Worm (Caenorhabditis elegans) whole organism, mixed stage, embryonic: ENCODE measurements around the gene aqp-1.

ENCODE experiments used
- bed-3 ChIP-seq: fragments of 200-800 bp; sonication (Bioruptor generic); optimal IDR thresholded peaks from 3 replicates; lab custom pipeline; 2018; ENCODE audit warnings: mild to moderate bottlenecking, missing genetic modification characterization, moderate library complexity, missing compliant biosample characterization
- blmp-1 ChIP-seq: fragments of 150-350 bp; optimal IDR thresholded peaks from 2 replicates; lab custom pipeline; 2014; ENCODE audit warnings: missing biosample characterization, missing genetic modification characterization
- ceh-39 ChIP-seq: fragments of 150-350 bp; optimal IDR thresholded peaks from 2 replicates; lab custom pipeline; 2014; ENCODE audit warnings: missing biosample characterization, missing genetic modification characterization
- ceh-43 ChIP-seq: fragments of 200-800 bp; sonication (Bioruptor generic); optimal IDR thresholded peaks from 2 replicates; lab custom pipeline; 2018; ENCODE audit warnings: mild to moderate bottlenecking, missing genetic modification characterization, moderate library complexity, missing compliant biosample characterization
- ces-1 ChIP-seq: fragments of 150-350 bp; optimal IDR thresholded peaks from 2 replicates; lab custom pipeline; 2014; ENCODE audit warnings: missing biosample characterization, missing genetic modification reagents, missing genetic modification characterization
- cnd-1 ChIP-seq: fragments of 200-800 bp; sonication (Bioruptor generic); optimal IDR thresholded peaks from 2 replicates; lab custom pipeline; 2018; ENCODE audit warnings: mild to moderate bottlenecking, missing genetic modification characterization, missing compliant biosample characterization
- drap-1 ChIP-seq: fragments of 200-800 bp; sonication (Bioruptor generic); optimal IDR thresholded peaks from 3 replicates; lab custom pipeline; 2018; ENCODE audit warnings: mild to moderate bottlenecking, missing genetic modification characterization, missing compliant biosample characterization
- elt-1 ChIP-seq: sonication (generic microtip); optimal IDR thresholded peaks from 2 replicates; lab custom pipeline; 2017; ENCODE audit warnings: missing genetic modification characterization, mild to moderate bottlenecking, missing compliant biosample characterization, antibody characterized with exemption, moderate library complexity, borderline replicate concordance; ENCODE audit not compliant: insufficient read depth
- elt-3 ChIP-seq: fragments of 150-350 bp; optimal IDR thresholded peaks from 2 replicates; lab custom pipeline; 2014; ENCODE audit warnings: missing biosample characterization, missing genetic modification characterization
- flh-1 ChIP-seq: fragments of 200-800 bp; sonication (Bioruptor generic); optimal IDR thresholded peaks from 2 replicates; lab custom pipeline; 2018; ENCODE audit warnings: mild to moderate bottlenecking, missing genetic modification characterization, moderate library complexity, missing compliant biosample characterization
- ham-2 ChIP-seq: fragments of 200-800 bp; sonication (Bioruptor generic); optimal IDR thresholded peaks from 2 replicates; lab custom pipeline; 2018; ENCODE audit warnings: mild to moderate bottlenecking, missing genetic modification characterization, missing compliant biosample characterization
- hlh-1 ChIP-seq: fragments of 150-350 bp; optimal IDR thresholded peaks from 2 replicates; lab custom pipeline; 2014; ENCODE audit warnings: missing biosample characterization, missing genetic modification reagents, missing genetic modification characterization
- lin-13 ChIP-seq: fragments of 150-350 bp; optimal IDR thresholded peaks from 2 replicates; lab custom pipeline; 2014; ENCODE audit warnings: missing biosample characterization, missing genetic modification characterization
- lin-32 ChIP-seq: fragments of 200-800 bp; sonication (Bioruptor generic); optimal IDR thresholded peaks from 2 replicates; lab custom pipeline; 2018; ENCODE audit warnings: mild to moderate bottlenecking, missing genetic modification characterization, missing compliant biosample characterization
- lsy-2 ChIP-seq: fragments of 150-350 bp; optimal IDR thresholded peaks from 2 replicates; lab custom pipeline; 2014; ENCODE audit warnings: missing biosample characterization, missing genetic modification characterization
- mab-5 ChIP-seq: fragments of 150-350 bp; optimal IDR thresholded peaks from 2 replicates; lab custom pipeline; 2014; ENCODE audit warnings: missing biosample characterization, missing genetic modification characterization
- mep-1 ChIP-seq: fragments of 150-350 bp; optimal IDR thresholded peaks from 2 replicates; lab custom pipeline; 2017; ENCODE audit warnings: missing biosample characterization, missing genetic modification reagents, missing genetic modification characterization, inconsistent platforms
- mls-2 ChIP-seq: sonication (generic microtip); optimal IDR thresholded peaks from 2 replicates; lab custom pipeline; 2016; ENCODE audit warnings: mild to moderate bottlenecking, missing genetic modification characterization, moderate library complexity, missing compliant biosample characterization
- nhr-12 ChIP-seq: fragments of 150-350 bp; optimal IDR thresholded peaks from 2 replicates; lab custom pipeline; 2014; ENCODE audit warnings: missing biosample characterization, missing genetic modification characterization
- nhr-2 ChIP-seq: fragments of 150-350 bp; optimal IDR thresholded peaks from 2 replicates; lab custom pipeline; 2014; ENCODE audit warnings: missing biosample characterization, missing genetic modification characterization
- nhr-237 ChIP-seq: fragments of 150-350 bp; optimal IDR thresholded peaks from 2 replicates; lab custom pipeline; 2014; ENCODE audit warnings: missing biosample characterization, missing genetic modification characterization
- nhr-28 ChIP-seq: fragments of 150-350 bp; optimal IDR thresholded peaks from 2 replicates; lab custom pipeline; 2014; ENCODE audit warnings: missing biosample characterization, missing genetic modification characterization
- nhr-76 ChIP-seq: sonication (generic microtip); optimal IDR thresholded peaks from 2 replicates; lab custom pipeline; 2017; ENCODE audit warnings: missing biosample characterization, missing genetic modification characterization
- sem-2 ChIP-seq: fragments of 200-800 bp; sonication (Bioruptor generic); optimal IDR thresholded peaks from 2 replicates; lab custom pipeline; 2018; ENCODE audit warnings: mild to moderate bottlenecking, missing genetic modification characterization, missing compliant biosample characterization
- sptf-1 ChIP-seq: sonication (generic microtip); optimal IDR thresholded peaks from 2 replicates; lab custom pipeline; 2017; ENCODE audit warnings: mild to moderate bottlenecking, missing genetic modification characterization, moderate library complexity, missing compliant biosample characterization
- tbx-8 ChIP-seq: fragments of 200-800 bp; sonication (Bioruptor generic); optimal IDR thresholded peaks from 2 replicates; lab custom pipeline; 2018; ENCODE audit warnings: mild to moderate bottlenecking, missing genetic modification characterization, moderate library complexity, missing compliant biosample characterization
- unc-120 ChIP-seq: sonication (generic microtip); optimal IDR thresholded peaks from 2 replicates; lab custom pipeline; 2017; ENCODE audit warnings: missing genetic modification characterization, missing compliant biosample characterization; ENCODE audit not compliant: poor library complexity, severe bottlenecking
- unc-39 ChIP-seq: fragments of 150-350 bp; optimal IDR thresholded peaks from 2 replicates; lab custom pipeline; 2014; ENCODE audit warnings: missing biosample characterization, missing genetic modification characterization
- unc-62 ChIP-seq: fragments of 150-350 bp; optimal IDR thresholded peaks from 2 replicates; lab custom pipeline; 2014; ENCODE audit warnings: missing biosample characterization, missing genetic modification reagents, missing genetic modification characterization
- zip-8 ChIP-seq: fragments of 150-350 bp; optimal IDR thresholded peaks from 2 replicates; lab custom pipeline; 2014; ENCODE audit warnings: missing biosample characterization, missing genetic modification characterization
- ztf-11 ChIP-seq: fragments of 150-350 bp; optimal IDR thresholded peaks from 2 replicates; lab custom pipeline; 2014; ENCODE audit warnings: missing biosample characterization, missing genetic modification characterization

aqp-1 gene

DNA sequence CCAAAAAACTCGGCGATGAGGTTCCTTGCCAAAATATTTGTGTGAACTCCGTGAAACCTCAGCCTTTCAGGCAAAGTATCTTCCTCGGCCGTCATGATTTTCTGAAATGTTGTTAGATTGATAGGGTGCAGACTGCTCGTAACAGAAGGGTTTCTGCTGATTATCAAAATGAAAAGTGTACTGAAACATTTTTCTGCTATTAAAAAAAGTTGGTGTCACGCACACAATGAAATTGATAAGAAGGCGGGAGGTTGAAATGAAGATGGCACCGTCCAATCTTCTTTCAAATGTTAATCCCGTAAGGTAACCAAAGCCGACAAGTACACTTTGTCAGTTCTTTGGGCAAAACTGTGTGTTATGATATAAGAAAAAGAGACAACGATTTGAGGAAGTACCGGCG is 1.2 kb downstream of the aqp-1 start:
- no peak for TF ChIP-seq lsy-2 (tag; lab: Kevin White, UChicago)
- no peak for TF ChIP-seq bed-3 (GFP tag; lab: Kevin White, UChicago)
- TF ChIP-seq sem-2 (GFP tag; lab: Kevin White, UChicago): no peak
- TF ChIP-seq lin-32 (GFP tag; lab: Kevin White, UChicago): no peak
- no peak for TF ChIP-seq unc-39 (tag; lab: Kevin White, UChicago)
- no peak for TF ChIP-seq tbx-8 (GFP tag; lab: Kevin White, UChicago)

DNA sequence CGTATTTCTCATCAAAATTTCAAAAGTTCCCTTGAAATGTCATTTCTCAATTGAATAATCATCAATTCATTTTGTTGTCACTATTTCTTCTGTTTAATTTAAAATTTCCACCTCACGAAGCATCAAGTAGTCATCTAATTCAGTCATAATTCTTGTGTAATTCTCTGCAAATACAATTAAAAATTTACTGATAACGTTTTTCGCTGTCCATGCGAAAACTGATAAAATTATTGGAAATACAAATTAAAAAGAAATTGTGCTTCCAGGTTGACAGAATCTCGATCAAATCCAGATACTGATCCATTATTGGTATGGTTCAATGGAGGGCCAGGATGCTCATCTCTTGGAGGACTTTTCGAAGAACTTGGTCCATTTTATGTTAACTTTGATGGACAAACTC is 4.9 kb downstream of the aqp-1 start:
- TF ChIP-seq unc-120 (tag; lab: Kevin White, UChicago): no peak
- TF ChIP-seq nhr-28 (tag; lab: Kevin White, UChicago): no peak
- TF ChIP-seq lsy-2 (tag; lab: Kevin White, UChicago): no peak
- no peak for TF ChIP-seq ztf-11 (tag; lab: Kevin White, UChicago)
- no peak for TF ChIP-seq elt-1
- TF ChIP-seq cnd-1: no peak
- no peak for TF ChIP-seq nhr-76 (tag; lab: Kevin White, UChicago)
- TF ChIP-seq blmp-1 (tag; lab: Kevin White, UChicago): no peak
- TF ChIP-seq mep-1: no peak
- TF ChIP-seq hlh-1: no peak
- no peak for TF ChIP-seq unc-62 (GFP tag; lab: Kevin White, UChicago)
- no peak for TF ChIP-seq lin-13
- no peak for TF ChIP-seq drap-1 (GFP tag; lab: Kevin White, UChicago)
- TF ChIP-seq sem-2 (GFP tag; lab: Kevin White, UChicago): no peak
- no peak for TF ChIP-seq mls-2 (tag; lab: Kevin White, UChicago)
- no peak for TF ChIP-seq ham-2
- TF ChIP-seq flh-1 (GFP tag; lab: Kevin White, UChicago): no peak
- no peak for TF ChIP-seq zip-8
- no peak for TF ChIP-seq sptf-1 (tag; lab: Kevin White, UChicago)
- TF ChIP-seq elt-3 (tag; lab: Kevin White, UChicago): no peak
- TF ChIP-seq, all 35 proteins: peak for 0

DNA sequence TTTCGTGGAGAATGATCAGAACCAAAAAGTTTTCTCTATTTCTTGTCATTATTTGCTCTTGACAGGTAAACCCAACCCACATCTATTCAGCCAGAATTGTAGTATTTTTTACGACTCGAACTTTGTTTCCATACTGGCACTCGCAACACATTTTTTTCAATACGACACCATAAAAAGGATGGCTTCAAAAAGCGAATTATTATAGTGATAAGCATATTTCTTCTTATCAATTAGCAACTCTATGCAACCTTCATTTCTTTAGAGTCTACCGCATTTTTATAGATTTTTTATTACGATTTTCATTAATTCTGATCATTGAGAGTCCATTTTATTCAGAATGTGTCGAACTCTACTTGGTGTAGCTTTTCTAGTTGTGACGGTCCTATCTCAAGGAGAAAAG is 5.6 kb downstream of the aqp-1 start, which contains the start of gene ctsa-3.1:
Gene ctsa-3.1 (plus strand): TSS at position 337 of the 400 bp plus-strand sequence.
- no peak for TF ChIP-seq mls-2 (tag; lab: Kevin White, UChicago)
- no peak for TF ChIP-seq unc-39 (tag; lab: Kevin White, UChicago)
- no peak for TF ChIP-seq zip-8
- no peak for TF ChIP-seq elt-3 (tag; lab: Kevin White, UChicago)
- TF ChIP-seq ceh-39 (tag; lab: Kevin White, UChicago): no peak
- no peak for TF ChIP-seq sem-2 (GFP tag; lab: Kevin White, UChicago)
- TF ChIP-seq blmp-1 (tag; lab: Kevin White, UChicago): no peak
- TF ChIP-seq nhr-237 (tag; lab: Kevin White, UChicago): no peak
- no peak for TF ChIP-seq ham-2
- no peak for TF ChIP-seq ceh-43 (GFP tag; lab: Kevin White, UChicago)
- no peak for TF ChIP-seq tbx-8 (GFP tag; lab: Kevin White, UChicago)
- no peak for TF ChIP-seq cnd-1
- no peak for TF ChIP-seq nhr-12 (tag; lab: Kevin White, UChicago)
- TF ChIP-seq lin-13: no peak
- TF ChIP-seq sptf-1 (tag; lab: Kevin White, UChicago): no peak
- no peak for TF ChIP-seq flh-1 (GFP tag; lab: Kevin White, UChicago)
- no peak for TF ChIP-seq unc-120 (tag; lab: Kevin White, UChicago)

DNA sequence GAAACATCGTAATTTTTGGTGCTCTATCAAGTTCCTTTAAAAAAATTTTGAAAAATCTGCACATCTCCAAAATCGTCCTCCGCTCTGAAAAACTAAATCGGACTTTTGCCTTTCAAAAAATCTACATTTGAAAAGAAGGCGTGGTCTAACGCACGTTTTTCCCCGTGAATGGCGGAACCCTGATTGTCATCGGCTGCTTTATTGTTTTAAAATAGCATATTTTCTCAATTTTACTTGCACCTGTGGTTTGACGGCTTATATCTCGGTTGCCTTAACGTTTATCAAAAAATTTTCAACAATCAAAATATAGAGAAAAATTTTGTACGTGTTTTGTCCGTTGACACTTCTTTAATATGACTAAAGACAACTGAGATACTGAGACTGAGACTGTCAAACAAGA is 6.2 kb downstream of the aqp-1 start:
- TF ChIP-seq nhr-2 (tag; lab: Kevin White, UChicago): no peak
- no peak for TF ChIP-seq zip-8
- TF ChIP-seq lin-13: no peak
- no peak for TF ChIP-seq unc-62 (GFP tag; lab: Kevin White, UChicago)
- TF ChIP-seq cnd-1: no peak
- no peak for TF ChIP-seq nhr-76 (tag; lab: Kevin White, UChicago)

DNA sequence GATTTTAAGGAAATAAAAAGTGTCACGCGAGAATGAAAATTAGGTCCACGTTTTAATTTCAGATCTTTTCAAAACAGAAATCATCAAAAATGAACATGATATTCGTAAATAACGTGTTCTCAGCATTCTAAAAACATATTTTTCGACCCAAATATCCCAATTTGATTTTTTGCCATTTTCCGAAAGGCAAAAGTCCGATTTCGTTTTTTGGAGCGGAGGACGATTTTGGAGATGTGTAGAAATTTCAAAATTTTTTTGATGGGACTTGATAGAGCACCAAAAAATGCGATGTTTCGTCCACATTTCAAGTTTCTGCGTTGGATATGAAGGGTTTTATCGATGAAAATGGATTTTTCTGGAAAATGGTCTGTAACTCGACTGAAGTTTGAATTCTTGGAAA is 7.5 kb downstream of the aqp-1 start:
- TF ChIP-seq ces-1 (GFP tag; lab: Kevin White, UChicago) (no peak), nhr-12 (tag; lab: Kevin White, UChicago) (no peak), ham-2 (no peak), zip-8 (no peak), ztf-11 (tag; lab: Kevin White, UChicago) (no peak), tbx-8 (GFP tag; lab: Kevin White, UChicago) (no peak), nhr-237 (tag; lab: Kevin White, UChicago) (no peak), mab-5 (tag; lab: Kevin White, UChicago) (no peak)
- TF ChIP-seq, all 35 proteins: peak for 0
